Fruit fly (Drosophila melanogaster) whole organism, prepupa: ENCODE data around the gene Obp73a.

Source experiments
- Blimp-1 ChIP-seq: fragments of 200-800 bp; sonication (Bioruptor generic); optimal IDR thresholded peaks from 3 replicates; lab custom pipeline; 2017; ENCODE audit warnings: missing biosample characterization, missing genetic modification characterization, mild to moderate bottlenecking, moderate library complexity, missing genetic modification reagents
- CG10631 ChIP-seq: fragments of 200-800 bp; sonication (Bioruptor generic); optimal IDR thresholded peaks from 2 replicates; lab custom pipeline; 2016; ENCODE audit warnings: missing biosample characterization, missing genetic modification characterization
- CG11762 ChIP-seq: fragments of 200-800 bp; sonication (Bioruptor generic); optimal IDR thresholded peaks from 3 replicates; lab custom pipeline; 2016; ENCODE audit warnings: missing biosample characterization, missing genetic modification characterization; ENCODE audit not compliant: insufficient read depth
- CG31627 ChIP-seq: fragments of 200-800 bp; sonication (Bioruptor generic); optimal IDR thresholded peaks from 3 replicates; lab custom pipeline; 2016; ENCODE audit warnings: missing biosample characterization, missing genetic modification characterization
- CG32006 ChIP-seq: fragments of 200-800 bp; sonication (Bioruptor generic); optimal IDR thresholded peaks from 3 replicates; lab custom pipeline; 2017; ENCODE audit warnings: missing biosample characterization, mild to moderate bottlenecking, missing genetic modification characterization
- CG34406 ChIP-seq: fragments of 200-800 bp; sonication (Bioruptor generic); optimal IDR thresholded peaks from 3 replicates; lab custom pipeline; 2016; ENCODE audit warnings: missing biosample characterization, missing genetic modification characterization
- CG3919 ChIP-seq: fragments of 200-800 bp; sonication (Bioruptor generic); optimal IDR thresholded peaks from 3 replicates; lab custom pipeline; 2016; ENCODE audit warnings: missing biosample characterization, missing genetic modification characterization
- CG6163 ChIP-seq: fragments of 200-800 bp; sonication (Bioruptor generic); IDR thresholded peaks from 3 replicates; pipeline ENCODE4 v1.3.6; 2022; ENCODE audit warnings: missing biosample characterization, missing genetic modification characterization
- CG6276 ChIP-seq: fragments of 200-800 bp; sonication (Bioruptor generic); optimal IDR thresholded peaks from 2 replicates; lab custom pipeline; 2017; ENCODE audit warnings: missing biosample characterization, mild to moderate bottlenecking, missing genetic modification characterization
- CG6808 ChIP-seq: fragments of 200-800 bp; sonication (Bioruptor generic); optimal IDR thresholded peaks from 3 replicates; lab custom pipeline; 2017; ENCODE audit warnings: missing biosample characterization, missing genetic modification characterization, mild to moderate bottlenecking, moderate library complexity, missing genetic modification reagents
- CG6854 ChIP-seq: fragments of 200-800 bp; sonication (Bioruptor generic); optimal IDR thresholded peaks from 2 replicates; lab custom pipeline; 2017; ENCODE audit warnings: missing biosample characterization, mild to moderate bottlenecking, missing genetic modification characterization
- CG7368 ChIP-seq: fragments of 200-800 bp; sonication (Bioruptor generic); optimal IDR thresholded peaks from 3 replicates; lab custom pipeline; 2016; ENCODE audit warnings: missing biosample characterization, missing genetic modification characterization
- CG8119 ChIP-seq: fragments of 200-800 bp; sonication (Bioruptor generic); IDR thresholded peaks from 3 replicates; pipeline ENCODE4 v1.3.6; 2022; ENCODE audit warnings: missing biosample characterization, missing genetic modification characterization
- CG8319 ChIP-seq: fragments of 200-800 bp; sonication (Bioruptor generic); optimal IDR thresholded peaks from 3 replicates; lab custom pipeline; 2016; ENCODE audit warnings: missing biosample characterization, missing genetic modification characterization
- CG8632 ChIP-seq: fragments of 200-800 bp; sonication (Bioruptor generic); optimal IDR thresholded peaks from 3 replicates; lab custom pipeline; 2016; ENCODE audit warnings: missing biosample characterization, missing genetic modification characterization
- CG9139 ChIP-seq: fragments of 200-800 bp; sonication (Bioruptor generic); optimal IDR thresholded peaks from 3 replicates; lab custom pipeline; 2017; ENCODE audit warnings: missing biosample characterization, mild to moderate bottlenecking, missing genetic modification characterization
- Eip75B ChIP-seq: fragments of 200-800 bp; sonication (Bioruptor generic); optimal IDR thresholded peaks from 3 replicates; lab custom pipeline; 2016; ENCODE audit warnings: missing biosample characterization, missing genetic modification characterization
- Eip78C ChIP-seq: fragments of 200-800 bp; sonication (Bioruptor generic); peaks from one replicate; lab custom pipeline; 2016; ENCODE audit warnings: missing biosample characterization, missing genetic modification characterization
- Eip93F ChIP-seq: fragments of 200-800 bp; sonication (Bioruptor generic); optimal IDR thresholded peaks from 2 replicates; lab custom pipeline; 2016; ENCODE audit warnings: missing biosample characterization, mild to moderate bottlenecking, missing genetic modification characterization
- Ets21C ChIP-seq: fragments of 200-800 bp; sonication (Bioruptor generic); optimal IDR thresholded peaks from 3 replicates; lab custom pipeline; 2016; ENCODE audit warnings: missing biosample characterization, missing genetic modification characterization
- Ets96B ChIP-seq: fragments of 200-800 bp; optimal IDR thresholded peaks from 2 replicates; lab custom pipeline; 2019; ENCODE audit warnings: missing biosample characterization, mild to moderate bottlenecking, missing genetic modification characterization, moderate library complexity
- Lpt ChIP-seq: fragments of 200-800 bp; sonication (Bioruptor generic); optimal IDR thresholded peaks from 3 replicates; lab custom pipeline; 2016; ENCODE audit warnings: missing biosample characterization, missing genetic modification characterization
- Met ChIP-seq: fragments of 200-800 bp; sonication (Bioruptor generic); optimal IDR thresholded peaks from 3 replicates; lab custom pipeline; 2016; ENCODE audit warnings: missing biosample characterization, missing genetic modification characterization
- OdsH ChIP-seq: fragments of 200-800 bp; sonication (Bioruptor generic); optimal IDR thresholded peaks from 3 replicates; lab custom pipeline; 2016; ENCODE audit warnings: missing biosample characterization, missing genetic modification characterization
- Sox102F ChIP-seq: fragments of 200-800 bp; sonication (Bioruptor generic); optimal IDR thresholded peaks from 2 replicates; lab custom pipeline; 2016; ENCODE audit warnings: missing biosample characterization, mild to moderate bottlenecking, missing genetic modification characterization
- achi ChIP-seq: fragments of 200-800 bp; sonication (Bioruptor generic); optimal IDR thresholded peaks from 3 replicates; lab custom pipeline; 2016; ENCODE audit warnings: missing biosample characterization, missing genetic modification characterization
- acj6 ChIP-seq: fragments of 200-800 bp; sonication (Bioruptor generic); optimal IDR thresholded peaks from 3 replicates; lab custom pipeline; 2016; ENCODE audit warnings: missing biosample characterization, missing genetic modification characterization
- cyc ChIP-seq: fragments of 200-800 bp; sonication (Bioruptor generic); optimal IDR thresholded peaks from 3 replicates; lab custom pipeline; 2016; ENCODE audit warnings: missing biosample characterization, missing genetic modification characterization
- dac ChIP-seq: fragments of 200-800 bp; sonication (Bioruptor generic); optimal IDR thresholded peaks from 2 replicates; lab custom pipeline; 2017; ENCODE audit warnings: missing biosample characterization, mild to moderate bottlenecking, missing genetic modification characterization
- dsx ChIP-seq: fragments of 200-800 bp; optimal IDR thresholded peaks from 3 replicates; lab custom pipeline; 2019; ENCODE audit warnings: missing biosample characterization, mild to moderate bottlenecking, missing genetic modification characterization, moderate library complexity; ENCODE audit not compliant: poor library complexity, severe bottlenecking
- eg ChIP-seq: fragments of 200-800 bp; sonication (Bioruptor generic); IDR thresholded peaks from 3 replicates; pipeline ENCODE4 v1.3.6; 2022; ENCODE audit warnings: missing biosample characterization, missing genetic modification characterization
- fd59A ChIP-seq: fragments of 200-800 bp; sonication (Bioruptor generic); optimal IDR thresholded peaks from 2 replicates; lab custom pipeline; 2017; ENCODE audit warnings: missing biosample characterization, mild to moderate bottlenecking, missing genetic modification characterization, missing genetic modification reagents
- fd85E ChIP-seq: fragments of 200-800 bp; sonication (Bioruptor generic); optimal IDR thresholded peaks from 3 replicates; lab custom pipeline; 2016; ENCODE audit warnings: missing biosample characterization, missing genetic modification characterization
- fkh ChIP-seq: fragments of 200-800 bp; sonication (Bioruptor generic); optimal IDR thresholded peaks from 3 replicates; lab custom pipeline; 2017; ENCODE audit warnings: missing biosample characterization, mild to moderate bottlenecking, missing genetic modification characterization, moderate library complexity
- lz ChIP-seq: fragments of 200-800 bp; sonication (Bioruptor generic); optimal IDR thresholded peaks from 3 replicates; lab custom pipeline; 2016; ENCODE audit warnings: missing biosample characterization, missing genetic modification characterization
- net ChIP-seq: fragments of 200-800 bp; sonication (Bioruptor generic); optimal IDR thresholded peaks from 3 replicates; lab custom pipeline; 2016; ENCODE audit warnings: missing biosample characterization, missing genetic modification characterization
- pdm3 ChIP-seq: fragments of 200-800 bp; sonication (Bioruptor generic); optimal IDR thresholded peaks from 3 replicates; lab custom pipeline; 2016; ENCODE audit warnings: missing biosample characterization, missing genetic modification characterization
- spab ChIP-seq: fragments of 200-800 bp; sonication (Bioruptor generic); optimal IDR thresholded peaks from 2 replicates; lab custom pipeline; 2017; ENCODE audit warnings: missing biosample characterization, mild to moderate bottlenecking, missing genetic modification characterization, missing genetic modification reagents
- ss ChIP-seq, 2 experiments: fragments of 200-800 bp; sonication (Bioruptor generic); optimal IDR thresholded peaks; 2 replicates in 1 of 2; 3 replicates in 1 of 2; lab custom pipeline; 2017 to 2018; ENCODE audit warnings: mild to moderate bottlenecking in 2 of 2, missing biosample characterization in 2 of 2, missing genetic modification characterization in 2 of 2, moderate library complexity in 1 of 2
- svp ChIP-seq: fragments of 200-800 bp; sonication (Bioruptor generic); peaks from one replicate; lab custom pipeline; 2016; ENCODE audit warnings: missing biosample characterization, missing genetic modification characterization
- topi ChIP-seq: fragments of 200-800 bp; sonication (Bioruptor generic); optimal IDR thresholded peaks from 3 replicates; lab custom pipeline; 2016; ENCODE audit warnings: missing biosample characterization, missing genetic modification characterization
- vri ChIP-seq: fragments of 200-800 bp; sonication (Bioruptor generic); optimal IDR thresholded peaks from 3 replicates; lab custom pipeline; 2016; ENCODE audit warnings: missing biosample characterization, mild to moderate bottlenecking, missing genetic modification characterization

The Obp73a gene

DNA sequence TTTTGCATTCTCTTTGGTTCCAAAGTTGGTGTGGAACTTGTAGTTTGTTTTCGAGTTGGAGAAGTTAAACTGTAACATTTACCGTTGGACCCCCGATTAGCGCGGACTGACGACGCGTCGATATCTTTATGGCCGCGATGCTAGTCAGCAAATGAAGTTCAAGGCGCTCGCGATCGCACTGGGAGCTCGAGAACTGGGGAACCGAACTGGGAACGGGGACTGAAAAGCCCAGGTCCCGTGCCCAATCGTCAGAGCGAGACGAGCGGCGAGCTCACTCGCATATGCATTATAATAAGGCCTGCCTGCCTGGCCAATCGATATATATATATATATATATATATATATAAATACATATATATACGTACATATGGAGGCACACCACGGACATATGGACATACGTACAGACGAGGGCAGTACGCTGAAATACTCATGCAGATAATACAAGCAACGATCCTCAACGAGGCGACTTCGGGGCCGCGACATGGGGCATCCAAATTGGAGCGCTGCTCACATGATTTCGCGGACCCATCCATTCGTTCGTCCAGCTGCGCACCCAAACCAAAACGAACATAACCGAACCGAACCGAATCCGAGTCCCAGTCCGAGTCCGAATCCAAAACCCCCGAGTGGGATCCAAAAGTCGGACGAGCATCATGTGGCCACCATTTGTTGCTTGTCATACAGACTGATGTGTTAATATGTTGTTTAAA is 58.1 kb downstream of the Obp73a start:
- TF ChIP-seq ss (GFP tag; optimal IDR thresholded peaks at IDR 0.05; lab: Kevin White, UChicago) (peak; percentile 17 to 46), CG6163 (GFP tag; lab: Robert Waterston, UW) (0 out of 3 replicates have a peak, but pooled peaks have one; percentile 44), vri (GFP tag; lab: Kevin White, UChicago) (peak; percentile 54), Ets21C (GFP tag; lab: Kevin White, UChicago) (no peak), CG6854 (GFP tag; lab: Kevin White, UChicago) (peak; percentile 11), dsx (GFP tag; lab: Kevin White, UChicago) (peak; percentile 6), CG8119 (GFP tag; lab: Robert Waterston, UW) (no peak), CG9139 (GFP tag; lab: Kevin White, UChicago) (no peak), svp (GFP tag; lab: Kevin White, UChicago) (peak; percentile 96)

DNA sequence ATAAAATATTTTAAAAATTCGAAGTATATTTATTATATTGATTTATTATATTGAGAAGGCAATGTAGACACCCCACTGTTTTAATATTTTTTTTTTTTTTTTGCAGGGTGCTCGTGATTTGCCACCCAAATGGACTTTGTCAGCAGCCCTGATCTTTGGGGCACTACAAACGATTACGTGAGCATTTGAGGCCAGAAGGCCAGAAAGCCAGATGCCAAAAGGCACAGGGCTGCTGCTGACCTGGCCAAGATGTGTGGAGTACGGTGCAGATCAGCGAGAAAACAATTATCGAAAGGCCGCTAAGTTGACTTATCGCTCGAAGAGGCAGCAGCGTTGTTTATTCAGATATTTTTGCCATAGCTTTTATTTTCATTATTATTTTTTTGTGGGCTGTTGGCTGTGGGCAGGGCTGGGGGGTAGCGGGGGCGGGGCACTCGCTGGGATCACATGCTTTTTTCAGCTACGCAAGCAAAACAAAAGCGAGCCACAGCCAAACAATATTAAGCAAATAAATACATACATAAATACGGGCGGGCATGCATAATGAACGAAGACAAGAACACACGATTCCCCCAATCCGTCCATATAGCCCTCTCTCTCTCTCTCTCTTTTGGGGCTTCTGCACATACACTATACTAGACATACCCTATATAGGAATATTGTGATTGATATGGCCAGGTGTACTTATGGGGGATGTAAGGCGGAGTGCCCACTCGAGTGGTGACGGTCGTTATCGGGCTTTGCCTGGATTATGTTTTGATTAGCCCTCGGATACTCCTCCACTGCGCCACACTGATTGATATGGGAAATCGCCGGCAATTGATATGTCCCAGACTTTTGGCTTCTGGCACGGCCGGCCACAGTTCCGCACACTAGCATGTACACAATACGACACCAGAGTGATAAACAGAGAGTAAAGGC is 59.4 kb downstream of the Obp73a start:
- peak; percentile 96 for TF ChIP-seq fkh (GFP tag; lab: Kevin White, UChicago)
- no peak for TF ChIP-seq eg (GFP tag; lab: Robert Waterston, UW)
- no peak for TF ChIP-seq CG8632 (GFP tag; lab: Kevin White, UChicago)
- TF ChIP-seq Eip93F (GFP tag; lab: Kevin White, UChicago) = no peak
- TF ChIP-seq vri (GFP tag; lab: Kevin White, UChicago) = peak; percentile 47
- peak; percentile 69 for TF ChIP-seq svp (GFP tag; lab: Kevin White, UChicago)

DNA sequence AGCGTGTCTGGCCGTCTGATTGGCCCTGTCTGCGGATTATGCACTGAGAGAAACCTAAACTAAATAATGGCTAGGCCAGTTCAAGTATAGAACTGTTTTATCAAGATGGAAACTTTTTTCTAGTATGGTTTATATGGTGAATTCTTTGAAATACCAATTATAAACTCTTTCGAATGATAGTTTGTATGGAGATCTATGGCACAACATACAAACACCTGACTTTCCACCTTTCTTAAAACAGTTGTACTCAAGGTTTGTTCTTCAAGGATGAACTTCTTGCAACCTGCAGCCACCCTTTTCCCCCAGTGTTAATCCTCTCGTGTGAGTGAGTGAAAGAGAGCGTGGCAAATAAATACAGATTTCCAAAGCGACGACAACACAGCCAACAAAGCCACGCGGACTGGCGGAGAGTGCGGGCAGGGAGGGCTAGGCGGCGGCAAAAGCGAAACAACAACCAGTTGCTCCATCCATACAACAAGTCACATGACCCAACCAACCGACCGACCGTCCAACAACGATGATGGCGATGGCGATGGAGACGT is 60.1 kb downstream of the Obp73a start:
- TF ChIP-seq CG31627 (GFP tag; lab: Kevin White, UChicago) (peak; percentile 84), Sox102F (GFP tag; lab: Kevin White, UChicago) (peak; percentile 79), dac (peak; percentile 79), CG11762 (GFP tag; lab: Kevin White, UChicago) (peak; percentile 87), CG8119 (GFP tag; lab: Robert Waterston, UW) (peak; percentile 92), cyc (GFP tag; lab: Kevin White, UChicago) (peak; percentile 87), CG32006 (GFP tag; lab: Kevin White, UChicago) (peak; percentile 95), CG8319 (GFP tag; lab: Kevin White, UChicago) (peak; percentile 80), fkh (GFP tag; lab: Kevin White, UChicago) (no peak), spab (GFP tag; lab: Kevin White, UChicago) (peak; percentile 91), lz (peak; percentile 89), topi (GFP tag; lab: Kevin White, UChicago) (peak; percentile 88), CG6808 (GFP tag; lab: Kevin White, UChicago) (peak; percentile 94), CG9139 (GFP tag; lab: Kevin White, UChicago) (peak; percentile 86), CG7368 (GFP tag; lab: Kevin White, UChicago) (peak; percentile 90), pdm3 (GFP tag; lab: Kevin White, UChicago) (peak; percentile 93), Ets96B (peak; percentile 95), fd59A (GFP tag; lab: Kevin White, UChicago) (peak; percentile 92), CG10631 (GFP tag; lab: Kevin White, UChicago) (peak; percentile 91), fd85E (GFP tag; lab: Kevin White, UChicago) (peak; percentile 71), Blimp-1 (peak; percentile 47), CG3919 (peak; percentile 92), vri (GFP tag; lab: Kevin White, UChicago) (no peak), net (GFP tag; lab: Kevin White, UChicago) (peak; percentile 90), OdsH (GFP tag; lab: Kevin White, UChicago) (peak; percentile 92), acj6 (peak; percentile 93), CG34406 (peak; percentile 88), Eip75B (GFP tag; lab: Kevin White, UChicago) (peak; percentile 95), Eip78C (GFP tag; lab: Kevin White, UChicago) (peak; percentile 98), CG6276 (GFP tag; lab: Kevin White, UChicago) (peak; percentile 81), Lpt (GFP tag; lab: Kevin White, UChicago) (peak; percentile 82), achi (GFP tag; lab: Kevin White, UChicago) (peak; percentile 89), Met (GFP tag; lab: Kevin White, UChicago) (peak; percentile 80), CG6163 (GFP tag; lab: Robert Waterston, UW) (peak; percentile 84)
